Worm (Caenorhabditis elegans) whole organism, L3 larva: Measurements from ENCODE around the gene C06C3.3.

ENCODE experiments used
- ceh-16 ChIP-seq: sonication (generic microtip); optimal IDR thresholded peaks from 2 replicates; lab custom pipeline; 2017; ENCODE audit warnings: missing biosample characterization, missing genetic modification characterization
- lsy-12 ChIP-seq: sonication (generic microtip); optimal IDR thresholded peaks from 2 replicates; lab custom pipeline; 2016; ENCODE audit warnings: mild to moderate bottlenecking, missing genetic modification characterization, missing compliant biosample characterization
- nhr-43 ChIP-seq: sonication (generic microtip); optimal IDR thresholded peaks from 2 replicates; lab custom pipeline; 2016; ENCODE audit warnings: mild to moderate bottlenecking, missing genetic modification characterization, missing compliant biosample characterization; ENCODE audit not compliant: poor library complexity, severe bottlenecking
- skn-1 ChIP-seq: fragments of 150-350 bp; optimal IDR thresholded peaks from 2 replicates; lab custom pipeline; 2014; ENCODE audit warnings: missing biosample characterization, missing genetic modification characterization

- TF ChIP-seq ceh-16: no peak
- no peak for TF ChIP-seq nhr-43 (tag; lab: Kevin White, UChicago)
- no peak for TF ChIP-seq skn-1 (tag; lab: Kevin White, UChicago)
- no peak for TF ChIP-seq lsy-12
Measured at ce11 chrII:9338859-9339258, 33.4 kb downstream of the C06C3.3 start, which contains the start of gene ttll-12.
